Worm (Caenorhabditis elegans): ENCODE results near the gene Y6E2A.10.

DNA sequence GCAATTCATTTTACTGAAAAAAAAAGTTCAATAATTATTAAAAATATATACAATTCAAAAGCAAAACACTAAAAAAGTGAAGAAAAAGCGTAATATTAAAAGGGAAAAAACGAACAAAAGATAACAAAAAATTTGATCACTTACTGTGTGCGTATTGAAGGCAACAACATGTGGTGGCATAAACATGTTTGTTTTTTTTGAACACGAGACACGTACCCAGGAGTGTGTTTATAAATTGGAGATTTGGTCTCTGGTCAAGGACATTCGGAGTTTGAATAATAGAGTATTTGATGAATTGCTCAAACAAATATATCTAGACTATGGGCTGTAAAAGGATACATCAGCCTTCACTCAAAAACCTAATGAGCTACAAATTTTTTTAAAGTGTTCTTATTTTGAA, 14.7 kb downstream of the Y6E2A.10 start:
- TF ChIP-seq dao-5 (tag; optimal IDR thresholded peaks at IDR 0.05) (no peak), him-1 (tag; optimal IDR thresholded peaks at IDR 0.05) (no peak), W03F9.2 (tag; optimal IDR thresholded peaks at IDR 0.05) (no peak)
